Worm (Caenorhabditis elegans) whole organism, late embryonic: ENCODE results near the gene angl-1.
"Not testable (repeated sequence)": the region's sequence is repeated elsewhere in the genome, so short reads cannot be mapped to it uniquely, and the experiment has no call there.

Experiments
- C08G9.2 ChIP-seq: sonication (generic microtip); optimal IDR thresholded peaks from 2 replicates; lab custom pipeline; 2016; ENCODE audit warnings: mild to moderate bottlenecking, missing genetic modification characterization, moderate library complexity, missing compliant biosample characterization
- C38D4.7 ChIP-seq: fragments of 200-800 bp; sonication (Bioruptor generic); optimal IDR thresholded peaks from 2 replicates; lab custom pipeline; 2018; ENCODE audit warnings: mild to moderate bottlenecking, missing genetic modification characterization, moderate library complexity, missing compliant biosample characterization
- F13H6.1 ChIP-seq: sonication (generic microtip); optimal IDR thresholded peaks from 2 replicates; lab custom pipeline; 2016; ENCODE audit warnings: missing genetic modification characterization, missing compliant biosample characterization
- K09A11.1 ChIP-seq: sonication (generic microtip); optimal IDR thresholded peaks from 2 replicates; lab custom pipeline; 2017; ENCODE audit warnings: antibody characterized with exemption, mild to moderate bottlenecking, missing genetic modification characterization, missing compliant biosample characterization; ENCODE audit not compliant: insufficient read depth
- T23F11.4 ChIP-seq: fragments of 200-800 bp; sonication (Bioruptor generic); optimal IDR thresholded peaks from 2 replicates; lab custom pipeline; 2018; ENCODE audit warnings: mild to moderate bottlenecking, missing genetic modification characterization, missing compliant biosample characterization
- Y22D7AL.16 ChIP-seq: sonication (generic microtip); optimal IDR thresholded peaks from 2 replicates; lab custom pipeline; 2016; ENCODE audit warnings: missing genetic modification characterization, missing compliant biosample characterization
- ahr-1 ChIP-seq: sonication (generic microtip); optimal IDR thresholded peaks from 2 replicates; lab custom pipeline; 2016; ENCODE audit warnings: missing genetic modification characterization, missing compliant biosample characterization
- ama-1 ChIP-seq: fragments of 150-350 bp; optimal IDR thresholded peaks from 2 replicates; lab custom pipeline; 2014
- ceh-14 ChIP-seq: sonication (generic microtip); optimal IDR thresholded peaks from 2 replicates; lab custom pipeline; 2016; ENCODE audit warnings: missing genotype, missing genetic modification characterization, missing compliant biosample characterization
- ceh-18 ChIP-seq: sonication (generic microtip); optimal IDR thresholded peaks from 2 replicates; lab custom pipeline; 2016; ENCODE audit warnings: missing genetic modification characterization, missing compliant biosample characterization
- ceh-19 ChIP-seq: fragments of 200-800 bp; sonication (Bioruptor generic); optimal IDR thresholded peaks from 2 replicates; lab custom pipeline; 2018; ENCODE audit warnings: mild to moderate bottlenecking, missing genetic modification characterization, missing compliant biosample characterization
- ceh-2 ChIP-seq: sonication (generic microtip); optimal IDR thresholded peaks from 2 replicates; lab custom pipeline; 2016; ENCODE audit warnings: missing genotype, missing genetic modification characterization, missing compliant biosample characterization
- ceh-30 ChIP-seq: fragments of 150-350 bp; optimal IDR thresholded peaks from 2 replicates; lab custom pipeline; 2014; ENCODE audit warnings: missing biosample characterization, missing genetic modification characterization
- ceh-31 ChIP-seq: sonication (generic microtip); optimal IDR thresholded peaks from 2 replicates; lab custom pipeline; 2016; ENCODE audit warnings: missing genetic modification characterization, missing compliant biosample characterization
- ceh-45 ChIP-seq: fragments of 200-800 bp; sonication (Bioruptor generic); IDR thresholded peaks from 2 replicates; pipeline ENCODE4 v1.3.6; 2022; ENCODE audit warnings: missing genetic modification reagents, missing genetic modification characterization, missing compliant biosample characterization
- ceh-48 ChIP-seq: sonication (generic microtip); optimal IDR thresholded peaks from 2 replicates; lab custom pipeline; 2016; ENCODE audit warnings: missing genetic modification characterization, inconsistent platforms, missing compliant biosample characterization
- dmd-4 ChIP-seq: sonication (generic microtip); optimal IDR thresholded peaks from 2 replicates; lab custom pipeline; 2016; ENCODE audit warnings: borderline replicate concordance, missing genetic modification characterization, missing compliant biosample characterization
- elt-2 ChIP-seq: sonication (generic microtip); optimal IDR thresholded peaks from 2 replicates; lab custom pipeline; 2016; ENCODE audit warnings: missing genetic modification reagents, missing genetic modification characterization, missing compliant biosample characterization
- elt-4 ChIP-seq: sonication (generic microtip); optimal IDR thresholded peaks from 2 replicates; lab custom pipeline; 2016; ENCODE audit warnings: missing genetic modification characterization, missing compliant biosample characterization
- ets-4 ChIP-seq: sonication (generic microtip); optimal IDR thresholded peaks from 2 replicates; lab custom pipeline; 2016; ENCODE audit warnings: missing genetic modification characterization, missing compliant biosample characterization
- eyg-1 ChIP-seq: sonication (generic microtip); optimal IDR thresholded peaks from 2 replicates; lab custom pipeline; 2016; ENCODE audit warnings: missing genotype, missing genetic modification characterization, missing compliant biosample characterization
- fax-1 ChIP-seq: sonication (generic microtip); optimal IDR thresholded peaks from 2 replicates; lab custom pipeline; 2016; ENCODE audit warnings: missing genotype, missing genetic modification characterization, missing compliant biosample characterization
- fkh-6 ChIP-seq: sonication (generic microtip); optimal IDR thresholded peaks from 2 replicates; lab custom pipeline; 2016; ENCODE audit warnings: missing genetic modification characterization, missing compliant biosample characterization
- gmeb-2 ChIP-seq: sonication (generic microtip); optimal IDR thresholded peaks from 2 replicates; lab custom pipeline; 2016; ENCODE audit warnings: missing genetic modification characterization, inconsistent platforms, missing compliant biosample characterization
- hlh-13 ChIP-seq: fragments of 200-800 bp; sonication (Bioruptor generic); optimal IDR thresholded peaks from 2 replicates; lab custom pipeline; 2018; ENCODE audit warnings: mild to moderate bottlenecking, missing genetic modification characterization, missing compliant biosample characterization
- hlh-15 ChIP-seq: sonication (generic microtip); optimal IDR thresholded peaks from 2 replicates; lab custom pipeline; 2016; ENCODE audit warnings: missing genetic modification characterization, missing compliant biosample characterization
- hlh-6 ChIP-seq: sonication (generic microtip); optimal IDR thresholded peaks from 2 replicates; lab custom pipeline; 2016; ENCODE audit warnings: missing genotype, missing genetic modification characterization, missing compliant biosample characterization
- hlh-8 ChIP-seq: sonication (generic microtip); optimal IDR thresholded peaks from 2 replicates; lab custom pipeline; 2016; ENCODE audit warnings: missing genotype, missing genetic modification characterization, missing compliant biosample characterization
- lim-6 ChIP-seq: sonication (generic microtip); optimal IDR thresholded peaks from 2 replicates; lab custom pipeline; 2016; ENCODE audit warnings: missing genetic modification characterization, missing compliant biosample characterization
- lin-11 ChIP-seq: fragments of 200-800 bp; sonication (Bioruptor generic); optimal IDR thresholded peaks from 2 replicates; lab custom pipeline; 2018; ENCODE audit warnings: mild to moderate bottlenecking, missing genetic modification characterization, missing compliant biosample characterization
- madf-2 ChIP-seq: sonication (generic microtip); optimal IDR thresholded peaks from 2 replicates; lab custom pipeline; 2017; ENCODE audit warnings: missing genetic modification characterization, missing compliant biosample characterization
- nhr-11 ChIP-seq: fragments of 150-350 bp; optimal IDR thresholded peaks from 2 replicates; lab custom pipeline; 2014; ENCODE audit warnings: missing biosample characterization, missing genetic modification characterization
- nhr-232 ChIP-seq: sonication (generic microtip); optimal IDR thresholded peaks from 2 replicates; lab custom pipeline; 2016; ENCODE audit warnings: missing genetic modification characterization, missing compliant biosample characterization
- npax-4 ChIP-seq: sonication (generic microtip); optimal IDR thresholded peaks from 2 replicates; lab custom pipeline; 2016; ENCODE audit warnings: missing genetic modification characterization, missing compliant biosample characterization
- odd-2 ChIP-seq: sonication (generic microtip); optimal IDR thresholded peaks from 2 replicates; lab custom pipeline; 2017; ENCODE audit warnings: antibody characterized with exemption, mild to moderate bottlenecking, missing genetic modification characterization, missing compliant biosample characterization
- pha-2 ChIP-seq: sonication (generic microtip); optimal IDR thresholded peaks from 2 replicates; lab custom pipeline; 2017; ENCODE audit warnings: mild to moderate bottlenecking, missing genetic modification characterization, missing compliant biosample characterization
- pqm-1 ChIP-seq: sonication (generic microtip); optimal IDR thresholded peaks from 2 replicates; lab custom pipeline; 2016; ENCODE audit warnings: missing genetic modification characterization, missing compliant biosample characterization
- sdc-2 ChIP-seq: sonication (generic microtip); optimal IDR thresholded peaks from 2 replicates; lab custom pipeline; 2016; ENCODE audit warnings: missing genotype, missing genetic modification characterization, missing compliant biosample characterization
- syd-9 ChIP-seq: sonication (generic microtip); optimal IDR thresholded peaks from 2 replicates; lab custom pipeline; 2016; ENCODE audit warnings: mild to moderate bottlenecking, missing genetic modification characterization, moderate library complexity, missing compliant biosample characterization
- tbx-2 ChIP-seq: sonication (generic microtip); optimal IDR thresholded peaks from 2 replicates; lab custom pipeline; 2016; ENCODE audit warnings: missing genetic modification characterization, missing compliant biosample characterization
- tbx-7 ChIP-seq: sonication (generic microtip); optimal IDR thresholded peaks from 2 replicates; lab custom pipeline; 2016; ENCODE audit warnings: missing genotype, missing genetic modification characterization, missing compliant biosample characterization
- ttx-3 ChIP-seq: sonication (generic microtip); optimal IDR thresholded peaks from 2 replicates; lab custom pipeline; 2016; ENCODE audit warnings: missing genetic modification reagents, missing genetic modification characterization, missing compliant biosample characterization
- unc-42 ChIP-seq: sonication (generic microtip); optimal IDR thresholded peaks from 2 replicates; lab custom pipeline; 2016; ENCODE audit warnings: missing genotype, missing genetic modification characterization, missing compliant biosample characterization
- unc-55 ChIP-seq: sonication (generic microtip); optimal IDR thresholded peaks from 2 replicates; lab custom pipeline; 2017; ENCODE audit warnings: missing biosample characterization, missing genetic modification reagents, missing genetic modification characterization
- unc-86 ChIP-seq: sonication (generic microtip); optimal IDR thresholded peaks from 2 replicates; lab custom pipeline; 2016; ENCODE audit warnings: missing genetic modification characterization, missing compliant biosample characterization
- zip-5 ChIP-seq: sonication (generic microtip); optimal IDR thresholded peaks from 2 replicates; lab custom pipeline; 2016; ENCODE audit warnings: missing genetic modification characterization, missing compliant biosample characterization
- ztf-16 ChIP-seq: sonication (generic microtip); optimal IDR thresholded peaks from 2 replicates; lab custom pipeline; 2017; ENCODE audit warnings: missing genetic modification characterization, missing compliant biosample characterization

angl-1 gene

ce11 chrV:2621879-2622278, 31.0 kb upstream of the angl-1 start, which contains the start of gene srh-271:
TSS of gene srh-271 (minus strand) at chrV:2621979.
- TF ChIP-seq F13H6.1, result no peak
- no peak for TF ChIP-seq hlh-15 (tag; lab: Kevin White, UChicago)
- no peak for TF ChIP-seq C08G9.2 (tag; lab: Kevin White, UChicago)
- TF ChIP-seq fkh-6, result no peak
- TF ChIP-seq nhr-232 (tag; lab: Kevin White, UChicago), result no peak
- TF ChIP-seq, all 69 proteins: peak for 0

- TF ChIP-seq K09A11.1 (tag; lab: Kevin White, UChicago) (no peak), unc-55 (GFP tag; lab: Kevin White, UChicago) (no peak)
Measured at ce11 chrV:2623765-2624164, 29.1 kb upstream of the angl-1 start.

ce11 chrV:2625360-2625759, 27.5 kb upstream of the angl-1 start, which contains the start of gene sknr-1:
TSS of gene sknr-1 (minus strand) at chrV:2625460.
- not testable (repeated sequence) for TF ChIP-seq npax-4; unc-86 (tag; lab: Kevin White, UChicago); F13H6.1

ce11 chrV:2638545-2638944, 14.3 kb upstream of the angl-1 start, which contains the start of gene W02H5.19:
TSS of gene W02H5.19 (plus strand) at chrV:2638890.
- peak; percentile 87 for TF ChIP-seq tbx-2
- peak; percentile 80 for TF ChIP-seq lim-6 (tag; lab: Kevin White, UChicago)
- no peak for TF ChIP-seq lin-11 (tag; lab: Kevin White, UChicago)
- no peak for TF ChIP-seq Y22D7AL.16
- peak; percentile 67 for TF ChIP-seq ceh-14 (tag; lab: Kevin White, UChicago)
- peak; percentile 54 for TF ChIP-seq F13H6.1
- peak; percentile 97 for TF ChIP-seq ceh-31 (tag; lab: Kevin White, UChicago)
- peak; percentile 84 for TF ChIP-seq zip-5
- TF ChIP-seq ceh-30, result no peak
- peak; percentile 57 for TF ChIP-seq fax-1 (tag; lab: Kevin White, UChicago)
- TF ChIP-seq ceh-18 (tag; lab: Kevin White, UChicago), result peak; percentile 40
- TF ChIP-seq nhr-11 (tag; lab: Kevin White, UChicago), result no peak
- TF ChIP-seq gmeb-2, result no peak
- no peak for TF ChIP-seq elt-4 (tag; lab: Kevin White, UChicago)
- no peak for TF ChIP-seq C38D4.7 (GFP tag; lab: Kevin White, UChicago)
- TF ChIP-seq nhr-232 (tag; lab: Kevin White, UChicago), result no peak
- peak; percentile 87 for TF ChIP-seq hlh-8 (tag; lab: Kevin White, UChicago)
- peak; percentile 16 for TF ChIP-seq pha-2 (tag; lab: Kevin White, UChicago)
- no peak for TF ChIP-seq hlh-6 (tag; lab: Kevin White, UChicago)
- no peak for TF ChIP-seq T23F11.4 (GFP tag; lab: Kevin White, UChicago)
- no peak for TF ChIP-seq K09A11.1 (tag; lab: Kevin White, UChicago)
- no peak for TF ChIP-seq pqm-1 (tag; lab: Kevin White, UChicago)
- TF ChIP-seq ceh-2 (tag; lab: Kevin White, UChicago), result peak; percentile 91
- TF ChIP-seq ceh-45, result no peak
- no peak for TF ChIP-seq ceh-19 (GFP tag; lab: Kevin White, UChicago)
- TF ChIP-seq ceh-48 (tag; lab: Kevin White, UChicago), result no peak
- peak; percentile 46 for TF ChIP-seq unc-42
- peak; percentile 67 for TF ChIP-seq elt-2 (tag; lab: Kevin White, UChicago)
- no peak for TF ChIP-seq ama-1 (lab: Kevin White, UChicago)
- peak; percentile 88 for TF ChIP-seq tbx-7 (tag; lab: Kevin White, UChicago)
- no peak for TF ChIP-seq unc-55 (GFP tag; lab: Kevin White, UChicago)
- peak; percentile 95 for TF ChIP-seq ets-4 (tag; lab: Kevin White, UChicago)
- TF ChIP-seq unc-86 (tag; lab: Kevin White, UChicago), result no peak
- peak; percentile 41 for TF ChIP-seq ahr-1 (tag; lab: Kevin White, UChicago)
- TF ChIP-seq madf-2 (tag; lab: Kevin White, UChicago), result no peak
- peak; percentile 58 for TF ChIP-seq eyg-1 (tag; lab: Kevin White, UChicago)
- TF ChIP-seq hlh-13 (GFP tag; lab: Kevin White, UChicago), result peak; percentile 36
- no peak for TF ChIP-seq ztf-16
- TF ChIP-seq C08G9.2 (tag; lab: Kevin White, UChicago), result peak; percentile 96
- TF ChIP-seq odd-2 (tag; lab: Kevin White, UChicago), result no peak
- TF ChIP-seq syd-9 (tag; lab: Kevin White, UChicago), result no peak
- peak; percentile 4 for TF ChIP-seq ttx-3 (tag; lab: Kevin White, UChicago)
- peak; percentile 13 for TF ChIP-seq sdc-2
- TF ChIP-seq dmd-4 (tag; lab: Kevin White, UChicago), result peak; percentile 20
